Fruit fly (Drosophila melanogaster): ENCODE measurements around the gene CG13847.

Gene CG13847

dm6 chr3R:22446493-22446892, 10.5 kb upstream of the CG13847 start, which contains the start of gene CG12499 (continued):
- TF ChIP-seq E2f1 (GFP tag; IDR thresholded peaks at IDR 0.05) (no peak), croc (GFP tag; conservative IDR thresholded peaks at IDR 0.05) (no peak), CG15269 (tag; optimal IDR thresholded peaks at IDR 0.05) (no peak), Six4 (GFP tag; optimal IDR thresholded peaks at IDR 0.05) (no peak), Fer2 (tag; optimal IDR thresholded peaks at IDR 0.05) (no peak), CG18764 (GFP tag; optimal IDR thresholded peaks at IDR 0.05) (no peak), CG4617 (GFP tag; optimal IDR thresholded peaks at IDR 0.05; ENCODE audit: borderline replicate concordance) (no peak), gro (GFP tag; optimal IDR thresholded peaks at IDR 0.05) (no peak), ems (GFP tag; optimal IDR thresholded peaks at IDR 0.05) (no peak), CG15601 (tag; optimal IDR thresholded peaks at IDR 0.05) (no peak), ash1 (GFP tag; optimal IDR thresholded peaks at IDR 0.05) (no peak), CG8765 (GFP tag; IDR thresholded peaks at IDR 0.05) (no peak), CG3995 (GFP tag; optimal IDR thresholded peaks at IDR 0.05) (no peak), Dp (GFP tag; optimal IDR thresholded peaks at IDR 0.05) (peak; percentile 90), CTCF (GFP tag; optimal IDR thresholded peaks at IDR 0.05) (no peak), CG3847 (GFP tag; IDR thresholded peaks at IDR 0.05) (no peak), pzg (GFP tag; optimal IDR thresholded peaks at IDR 0.05) (peak; percentile 46), rib (GFP tag; IDR thresholded peaks at IDR 0.05) (no peak), Bdp1 (GFP tag; optimal IDR thresholded peaks at IDR 0.05) (no peak), BEAF-32 (GFP tag; optimal IDR thresholded peaks at IDR 0.05) (no peak), ranshi (GFP tag; IDR thresholded peaks at IDR 0.05) (no peak), CG8944 (GFP tag; optimal IDR thresholded peaks at IDR 0.05) (no peak), ci (GFP tag; IDR thresholded peaks at IDR 0.05) (no peak), gfzf (GFP tag; optimal IDR thresholded peaks at IDR 0.05) (peak; percentile 73), CG10147 (GFP tag; optimal IDR thresholded peaks at IDR 0.05) (no peak), Dip2 (GFP tag; IDR thresholded peaks at IDR 0.05) (no peak), CG2120 (GFP tag; optimal IDR thresholded peaks at IDR 0.05) (no peak), sr (GFP tag; IDR thresholded peaks at IDR 0.05) (no peak), zen2 (GFP tag; IDR thresholded peaks at IDR 0.05; ENCODE audit: partially characterized antibody) (no peak), CG11504 (tag; optimal IDR thresholded peaks at IDR 0.05) (no peak), gt (GFP tag; IDR thresholded peaks at IDR 0.05) (no peak), Atf-2 (GFP tag; optimal IDR thresholded peaks at IDR 0.05) (no peak), PHDP (tag; optimal IDR thresholded peaks at IDR 0.05) (no peak), salm (tag; optimal IDR thresholded peaks at IDR 0.05) (no peak), trem (tag; optimal IDR thresholded peaks at IDR 0.05) (peak; percentile 20), CG6854 (GFP tag; optimal IDR thresholded peaks at IDR 0.05) (no peak), CG14860 (GFP tag; IDR thresholded peaks at IDR 0.05; ENCODE audit: partially characterized antibody) (no peak), ab (GFP tag; optimal IDR thresholded peaks at IDR 0.05) (no peak), CG5953 (GFP tag; IDR thresholded peaks at IDR 0.05) (no peak), Side (GFP tag; optimal IDR thresholded peaks at IDR 0.05) (no peak), CG16813 (GFP tag; IDR thresholded peaks at IDR 0.05; ENCODE audit: partially characterized antibody) (no peak), Hr39 (optimal IDR thresholded peaks at IDR 0.05) (no peak), Atf6 (GFP tag; IDR thresholded peaks at IDR 0.05) (no peak), CG7786 (GFP tag; optimal IDR thresholded peaks at IDR 0.05) (no peak), CG11723 (GFP tag; optimal IDR thresholded peaks at IDR 0.05) (no peak), CoRest (tag; optimal IDR thresholded peaks at IDR 0.05) (no peak), sd (tag; optimal IDR thresholded peaks at IDR 0.05) (peak; percentile 45), org-1 (GFP tag; optimal IDR thresholded peaks at IDR 0.05) (no peak), br (optimal IDR thresholded peaks at IDR 0.05) (no peak), CHES-1-like (GFP tag; optimal IDR thresholded peaks at IDR 0.05) (no peak), Ets97D (GFP tag; optimal IDR thresholded peaks at IDR 0.05) (peak; percentile 20), CG9797 (GFP tag; optimal IDR thresholded peaks at IDR 0.05) (peak; percentile 36), peb (GFP tag; IDR thresholded peaks at IDR 0.05) (no peak), luna (GFP tag; optimal IDR thresholded peaks at IDR 0.05) (no peak)

Data from whole organism, embryonic.